Worm (Caenorhabditis elegans) whole organism, young adult: ENCODE measurements around the gene mxl-1.
A peak's percentile ranks its signal among the peaks of the same experiment; 100 is the strongest.

ENCODE experiments used
- B0019.2 ChIP-seq: fragments of 200-800 bp; sonication (Bioruptor generic); conservative IDR thresholded peaks from 2 replicates; pipeline ENCODE4 v1.3.6; 2022; ENCODE audit warnings: missing genetic modification reagents, missing genetic modification characterization, missing compliant biosample characterization
- C17E4.6 ChIP-seq: fragments of 200-800 bp; sonication (Bioruptor generic); IDR thresholded peaks from 2 replicates; pipeline ENCODE4 v1.3.6; 2022; ENCODE audit warnings: missing genetic modification reagents, missing genetic modification characterization, missing compliant biosample characterization
- D2030.7 ChIP-seq: fragments of 200-800 bp; sonication (Bioruptor generic); IDR thresholded peaks from 2 replicates; pipeline ENCODE4 v1.3.6; 2022; ENCODE audit warnings: missing genetic modification reagents, missing genetic modification characterization, missing compliant biosample characterization
- F39B2.1 ChIP-seq: fragments of 200-800 bp; sonication (Bioruptor generic); IDR thresholded peaks from 2 replicates; pipeline ENCODE4 v1.3.6; 2022; ENCODE audit warnings: missing genetic modification reagents, missing genetic modification characterization, missing compliant biosample characterization
- F55B11.4 ChIP-seq: sonication (generic microtip); optimal IDR thresholded peaks from 2 replicates; lab custom pipeline; 2016; ENCODE audit warnings: missing compliant biosample characterization, missing genetic modification characterization, borderline replicate concordance; ENCODE audit not compliant: insufficient read depth
- T07F8.4 ChIP-seq: sonication (generic microtip); optimal IDR thresholded peaks from 2 replicates; lab custom pipeline; 2016; ENCODE audit warnings: mild to moderate bottlenecking, missing genetic modification characterization, moderate library complexity, missing compliant biosample characterization
- Y53G8AR.9 ChIP-seq: fragments of 200-800 bp; sonication (Bioruptor generic); conservative IDR thresholded peaks from 2 replicates; pipeline ENCODE4 v1.3.6; 2022; ENCODE audit warnings: missing genetic modification reagents, missing genetic modification characterization, missing compliant biosample characterization
- atf-7 ChIP-seq: sonication (generic microtip); optimal IDR thresholded peaks from 2 replicates; lab custom pipeline; 2017; ENCODE audit warnings: mild to moderate bottlenecking, missing genetic modification characterization, missing compliant biosample characterization
- attf-5 ChIP-seq: fragments of 200-800 bp; sonication (Bioruptor generic); optimal IDR thresholded peaks from 2 replicates; lab custom pipeline; 2018; ENCODE audit warnings: mild to moderate bottlenecking, missing genetic modification characterization, missing compliant biosample characterization
- attf-6 ChIP-seq: fragments of 200-800 bp; sonication (Bioruptor generic); IDR thresholded peaks from 2 replicates; pipeline ENCODE4 v1.3.6; 2022; ENCODE audit warnings: missing genetic modification reagents, missing genetic modification characterization, missing compliant biosample characterization
- cebp-2 ChIP-seq: fragments of 200-800 bp; sonication (Bioruptor generic); IDR thresholded peaks from 2 replicates; pipeline ENCODE4 v1.3.6; 2022; ENCODE audit warnings: missing genetic modification characterization, missing compliant biosample characterization
- ceh-100 ChIP-seq: fragments of 200-800 bp; sonication (Bioruptor generic); IDR thresholded peaks from 2 replicates; pipeline ENCODE4 v1.3.6; 2022; ENCODE audit warnings: missing genetic modification reagents, missing genetic modification characterization, missing compliant biosample characterization
- ceh-27 ChIP-seq: fragments of 200-800 bp; sonication (Bioruptor generic); optimal IDR thresholded peaks from 2 replicates; lab custom pipeline; 2018; ENCODE audit warnings: mild to moderate bottlenecking, missing genetic modification characterization, moderate library complexity, missing compliant biosample characterization
- ceh-91 ChIP-seq: fragments of 200-800 bp; sonication (Bioruptor generic); IDR thresholded peaks from 2 replicates; pipeline ENCODE4 v1.3.6; 2022; ENCODE audit warnings: missing genetic modification reagents, missing genetic modification characterization, missing compliant biosample characterization
- chd-7 ChIP-seq: sonication (generic microtip); optimal IDR thresholded peaks from 2 replicates; lab custom pipeline; 2016; ENCODE audit warnings: mild to moderate bottlenecking, missing genetic modification characterization, moderate library complexity, missing compliant biosample characterization
- dox-1 ChIP-seq: fragments of 200-800 bp; sonication (Bioruptor generic); IDR thresholded peaks from 2 replicates; pipeline ENCODE4 v1.3.6; 2022; ENCODE audit warnings: missing genetic modification reagents, missing genetic modification characterization, missing compliant biosample characterization
- efl-1 ChIP-seq: fragments of 150-350 bp; optimal IDR thresholded peaks from 2 replicates; lab custom pipeline; 2014; ENCODE audit warnings: missing biosample characterization, missing genetic modification reagents, missing genetic modification characterization
- egl-18 ChIP-seq: fragments of 200-800 bp; sonication (Bioruptor generic); IDR thresholded peaks from 2 replicates; pipeline ENCODE4 v1.3.6; 2022; ENCODE audit warnings: missing genetic modification reagents, missing genetic modification characterization, missing compliant biosample characterization
- egrh-3 ChIP-seq: fragments of 200-800 bp; sonication (Bioruptor generic); IDR thresholded peaks from 2 replicates; pipeline ENCODE4 v1.3.6; 2022; ENCODE audit warnings: missing genetic modification reagents, missing genetic modification characterization, missing compliant biosample characterization
- him-1 ChIP-seq: sonication (generic microtip); optimal IDR thresholded peaks from 2 replicates; lab custom pipeline; 2016; ENCODE audit warnings: missing genotype, missing genetic modification reagents, missing genetic modification characterization, missing compliant biosample characterization
- hlh-26 ChIP-seq: fragments of 200-800 bp; sonication (Bioruptor generic); conservative IDR thresholded peaks from 2 replicates; pipeline ENCODE4 v1.3.6; 2022; ENCODE audit warnings: missing genetic modification reagents, missing genetic modification characterization, missing compliant biosample characterization
- hmg-1.2 ChIP-seq: fragments of 200-800 bp; sonication (Bioruptor generic); IDR thresholded peaks from 2 replicates; pipeline ENCODE4 v1.3.6; 2022; ENCODE audit warnings: missing genetic modification reagents, missing genetic modification characterization, missing compliant biosample characterization
- hmg-20 ChIP-seq: fragments of 200-800 bp; sonication (Bioruptor generic); IDR thresholded peaks from 2 replicates; pipeline ENCODE4 v1.3.6; 2022; ENCODE audit warnings: missing genetic modification reagents, missing genetic modification characterization, missing compliant biosample characterization
- hrde-1 ChIP-seq: sonication (generic microtip); optimal IDR thresholded peaks from 2 replicates; lab custom pipeline; 2016; ENCODE audit warnings: missing genetic modification characterization, mild to moderate bottlenecking, missing compliant biosample characterization, moderate library complexity, missing genotype, missing genetic modification reagents, borderline replicate concordance
- hsf-1 ChIP-seq: fragments of 200-800 bp; sonication (Bioruptor generic); IDR thresholded peaks from 2 replicates; pipeline ENCODE4 v1.3.6; 2022; ENCODE audit warnings: missing genetic modification reagents, missing genetic modification characterization, missing compliant biosample characterization
- lin-26 ChIP-seq: fragments of 200-800 bp; sonication (Bioruptor generic); IDR thresholded peaks from 2 replicates; pipeline ENCODE4 v1.3.6; 2022; ENCODE audit warnings: missing genetic modification reagents, missing genetic modification characterization, missing compliant biosample characterization
- lsl-1 ChIP-seq: fragments of 200-800 bp; sonication (Bioruptor generic); optimal IDR thresholded peaks from 2 replicates; lab custom pipeline; 2018; ENCODE audit warnings: mild to moderate bottlenecking, missing genetic modification characterization, moderate library complexity, missing compliant biosample characterization
- nfya-1 ChIP-seq: sonication (generic microtip); optimal IDR thresholded peaks from 2 replicates; lab custom pipeline; 2017; ENCODE audit warnings: antibody characterized with exemption, missing compliant biosample characterization, missing genetic modification characterization, borderline replicate concordance; ENCODE audit not compliant: insufficient read depth
- nfya-2 ChIP-seq: fragments of 200-800 bp; sonication (Bioruptor generic); IDR thresholded peaks from 2 replicates; pipeline ENCODE4 v1.3.6; 2022; ENCODE audit warnings: missing genetic modification reagents, missing genetic modification characterization, missing compliant biosample characterization
- rcor-1 ChIP-seq: fragments of 200-800 bp; sonication (Bioruptor generic); IDR thresholded peaks from 2 replicates; pipeline ENCODE4 v1.3.6; 2022; ENCODE audit warnings: missing genetic modification reagents, missing genetic modification characterization, missing compliant biosample characterization
- rpc-1 ChIP-seq, 2 experiments: fragments of 150-350 bp in 1 of 2; sonication (generic microtip) in 1 of 2; optimal IDR thresholded peaks; 2 replicates each; lab custom pipeline; 2014 to 2018; ENCODE audit warnings: missing biosample characterization in 1 of 2, missing genetic modification characterization in 1 of 2, missing genetic modification reagents in 1 of 2, missing genotype in 1 of 2
- snpc-3.4 ChIP-seq: sonication (generic microtip); optimal IDR thresholded peaks from 2 replicates; lab custom pipeline; 2017; ENCODE audit warnings: missing genetic modification characterization, mild to moderate bottlenecking, missing compliant biosample characterization, antibody characterized with exemption, moderate library complexity, missing genotype, missing genetic modification reagents
- snpc-4 ChIP-seq, 5 experiments: fragments of 150-350 bp in 1 of 5; sonication (generic microtip) in 4 of 5; optimal IDR thresholded peaks; 2 replicates each; lab custom pipeline; 2014 to 2018; ENCODE audit warnings: missing genetic modification characterization in 5 of 5, missing biosample characterization in 3 of 5, antibody characterized with exemption in 2 of 5, mild to moderate bottlenecking in 2 of 5, missing compliant biosample characterization in 2 of 5, missing genotype in 2 of 5, moderate library complexity in 2 of 5, missing genetic modification reagents in 1 of 5
- tbx-9 ChIP-seq: sonication (generic microtip); optimal IDR thresholded peaks from 2 replicates; lab custom pipeline; 2016; ENCODE audit warnings: borderline replicate concordance, missing genetic modification characterization, inconsistent platforms, missing compliant biosample characterization
- xnd-1 ChIP-seq: sonication (generic microtip); optimal IDR thresholded peaks from 2 replicates; lab custom pipeline; 2016; ENCODE audit warnings: missing genotype, missing genetic modification reagents, missing genetic modification characterization, missing compliant biosample characterization
- ztf-18 ChIP-seq: sonication (generic microtip); optimal IDR thresholded peaks from 2 replicates; lab custom pipeline; 2016; ENCODE audit warnings: missing genotype, mild to moderate bottlenecking, missing genetic modification characterization, missing compliant biosample characterization
- ztf-22 ChIP-seq: fragments of 200-800 bp; sonication (Bioruptor generic); optimal IDR thresholded peaks from 2 replicates; lab custom pipeline; 2018; ENCODE audit warnings: mild to moderate bottlenecking, missing genetic modification characterization, moderate library complexity, missing compliant biosample characterization
- ztf-28 ChIP-seq: fragments of 200-800 bp; sonication (Bioruptor generic); IDR thresholded peaks from 2 replicates; pipeline ENCODE4 v1.3.6; 2022; ENCODE audit warnings: missing genetic modification reagents, missing genetic modification characterization, missing compliant biosample characterization

The mxl-1 gene

DNA sequence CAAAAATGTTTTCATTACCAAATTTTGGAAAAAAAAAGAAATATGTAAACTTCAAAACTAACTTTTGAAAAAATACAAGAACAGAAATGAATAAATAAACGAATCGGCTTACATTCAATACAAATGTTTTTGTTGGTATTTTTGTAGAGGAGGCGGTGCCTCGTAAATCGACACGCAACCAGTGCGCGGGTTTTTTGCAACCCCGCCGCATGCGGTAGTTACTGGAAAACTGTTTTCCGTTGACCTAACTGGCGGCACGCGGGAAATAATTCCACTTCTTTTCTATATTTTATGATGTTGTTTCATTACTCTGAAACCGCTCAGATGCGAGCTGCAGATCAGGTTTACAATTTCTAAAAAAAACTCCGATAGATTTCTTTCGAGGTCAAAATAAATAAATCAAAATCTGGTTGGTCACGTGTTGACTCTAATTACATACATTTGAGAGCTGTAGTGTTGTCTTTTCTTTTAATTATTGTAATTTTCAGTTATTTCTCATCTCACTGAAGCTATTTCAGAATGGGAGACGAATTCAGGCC lies 5.4 kb upstream of the mxl-1 start, which contains the start of the genes dvc-1 and ima-1 (continued):
- TF ChIP-seq ztf-22 (GFP tag; lab: Kevin White, UChicago) (no peak), ztf-18 (tag; lab: Kevin White, UChicago) (peak; percentile 67), Y53G8AR.9 (GFP tag; lab: Robert Waterston, UW) (peak; percentile 60), hsf-1 (GFP tag; lab: Robert Waterston, UW) (peak; percentile 85; the same call in 1 of the 2 replicates), ceh-100 (GFP tag; lab: Robert Waterston, UW) (peak; percentile 86), lsl-1 (peak; percentile 81), tbx-9 (tag; lab: Kevin White, UChicago) (no peak), T07F8.4 (tag; lab: Kevin White, UChicago) (no peak), lin-26 (GFP tag; lab: Robert Waterston, UW) (peak; percentile 78), attf-6 (peak; percentile 51; the same call in 1 of the 2 replicates), him-1 (tag; lab: Kevin White, UChicago) (peak; percentile 66), snpc-3.4 (tag; lab: Kevin White, UChicago) (peak; percentile 76), attf-5 (peak; percentile 84), nfya-2 (no peak), chd-7 (no peak), cebp-2 (GFP tag; lab: Robert Waterston, UW) (no peak), xnd-1 (peak; percentile 88), B0019.2 (GFP tag; lab: Robert Waterston, UW) (peak; percentile 69), hrde-1 (tag; lab: Kevin White, UChicago) (peak; percentile 35), ztf-28 (GFP tag; lab: Robert Waterston, UW) (0 out of 2 replicates have a peak, but pooled peaks have one; percentile 43), D2030.7 (GFP tag; lab: Robert Waterston, UW) (peak; percentile 91), hlh-26 (no peak), F55B11.4 (tag; lab: Kevin White, UChicago) (no peak), rcor-1 (peak; percentile 90), dox-1 (GFP tag; lab: Robert Waterston, UW) (peak; percentile 95), C17E4.6 (GFP tag; lab: Robert Waterston, UW) (peak; percentile 93), egl-18 (no peak), hmg-1.2 (GFP tag; lab: Robert Waterston, UW) (peak; percentile 70; the same call in 1 of the 2 replicates), rpc-1 (optimal IDR thresholded peaks at IDR 0.05; lab: Kevin White, UChicago) (peak; percentile 33), rpc-1 (tag; optimal IDR thresholded peaks at IDR 0.05; lab: Kevin White, UChicago) (no peak), atf-7 (tag; lab: Kevin White, UChicago) (no peak), hmg-20 (GFP tag; lab: Robert Waterston, UW) (no peak), nfya-1 (tag; lab: Kevin White, UChicago) (no peak), snpc-4 (GFP tag; optimal IDR thresholded peaks at IDR 0.05; lab: Kevin White, UChicago) (peak; percentile 45), snpc-4 (tag; optimal IDR thresholded peaks at IDR 0.05; lab: Kevin White, UChicago) (peak; percentile 38 to 79 (median 64)), ceh-27 (peak; percentile 38), efl-1 (GFP tag; lab: Kevin White, UChicago) (peak; percentile 99), ceh-91 (peak; percentile 94), egrh-3 (GFP tag; lab: Robert Waterston, UW) (peak; percentile 48; the same call in 1 of the 2 replicates), F39B2.1 (GFP tag; lab: Robert Waterston, UW) (peak; percentile 67; the same call in 1 of the 2 replicates)
